Fruit fly (Drosophila melanogaster) whole organism, embryonic: ENCODE measurements around the gene CG15143.

Source experiments
- CG17361 ChIP-seq: fragments of 200-800 bp; sonication (Bioruptor generic); IDR thresholded peaks from 3 replicates; pipeline ENCODE4 v1.3.6; 2022; ENCODE audit warnings: missing biosample characterization, missing genetic modification characterization
- CG1792 ChIP-seq: fragments of 200-800 bp; sonication (Bioruptor generic); optimal IDR thresholded peaks from 2 replicates; lab custom pipeline; 2016; ENCODE audit warnings: missing biosample characterization, missing genetic modification characterization
- CG2129 ChIP-seq: fragments of 200-800 bp; sonication (Bioruptor generic); IDR thresholded peaks from 2 replicates; pipeline ENCODE4 v1.3.6; 2022; ENCODE audit warnings: missing biosample characterization, missing genetic modification characterization; ENCODE audit not compliant: partially characterized antibody
- CG4282 ChIP-seq: fragments of 200-800 bp; sonication (Bioruptor generic); optimal IDR thresholded peaks from 2 replicates; lab custom pipeline; 2016; ENCODE audit warnings: missing biosample characterization, missing genetic modification characterization
- CG6689 ChIP-seq: fragments of 200-800 bp; sonication (Bioruptor generic); IDR thresholded peaks from 2 replicates; pipeline ENCODE4 v1.3.6; 2022; ENCODE audit warnings: missing biosample characterization, missing genetic modification characterization
- emc ChIP-seq: fragments of 200-800 bp; sonication (Bioruptor generic); optimal IDR thresholded peaks from 2 replicates; lab custom pipeline; 2016; ENCODE audit warnings: missing biosample characterization, missing genetic modification characterization
- gem ChIP-seq: fragments of 200-800 bp; sonication (Bioruptor generic); optimal IDR thresholded peaks from 2 replicates; lab custom pipeline; 2019; ENCODE audit warnings: missing biosample characterization, mild to moderate bottlenecking, missing genetic modification characterization, moderate library complexity
- nom ChIP-seq: fragments of 200-800 bp; sonication (Bioruptor generic); optimal IDR thresholded peaks from 2 replicates; lab custom pipeline; 2017; ENCODE audit warnings: missing biosample characterization, missing genetic modification characterization, mild to moderate bottlenecking, moderate library complexity, missing genetic modification reagents
- zen ChIP-seq: fragments of 200-800 bp; sonication (Bioruptor generic); optimal IDR thresholded peaks from 3 replicates; lab custom pipeline; 2018; ENCODE audit warnings: missing biosample characterization, mild to moderate bottlenecking, missing genetic modification characterization, moderate library complexity

dm6 chr2L:17541106-17541505 lies 16.8 kb upstream of the CG15143 start:
- no peak for TF ChIP-seq CG17361 (GFP tag; lab: Robert Waterston, UW)
- TF ChIP-seq zen = no peak
- no peak for TF ChIP-seq CG1792 (GFP tag; lab: Kevin White, UChicago)
- TF ChIP-seq CG4282 (GFP tag; lab: Kevin White, UChicago) = no peak
- TF ChIP-seq emc = no peak
- no peak for TF ChIP-seq CG6689
- no peak for TF ChIP-seq nom (GFP tag; lab: Kevin White, UChicago)
- no peak for TF ChIP-seq gem (tag; lab: Kevin White, UChicago)
- TF ChIP-seq CG2129 = no peak
